Worm (Caenorhabditis elegans): ENCODE results near the gene mlcd-1.

Gene mlcd-1

DNA sequence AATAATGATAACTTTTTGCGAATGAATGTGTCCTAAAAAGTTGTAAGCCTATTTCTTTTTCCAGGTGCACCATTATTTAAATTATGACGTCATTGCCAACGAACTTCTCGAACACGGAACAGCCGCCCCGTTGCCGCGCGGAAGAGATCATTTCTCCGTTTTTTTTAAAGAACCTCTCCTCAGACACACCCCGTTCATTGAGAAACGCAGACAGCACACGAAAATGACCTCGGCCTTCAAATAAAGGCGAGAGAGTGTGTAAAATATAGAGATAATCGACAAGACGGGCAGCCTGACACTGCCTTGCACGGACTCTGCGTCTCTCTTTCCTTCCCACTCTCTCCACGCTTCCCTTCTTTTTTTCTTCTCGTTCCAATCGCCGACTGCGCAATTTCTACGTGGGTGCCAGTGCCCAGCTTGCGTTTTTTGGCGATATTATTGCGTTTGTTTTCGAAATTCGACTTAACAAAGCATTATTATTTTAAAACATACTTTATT is 7.5 kb downstream of the mlcd-1 start (continued):
- TF ChIP-seq dmd-8 (GFP tag; IDR thresholded peaks at IDR 0.05), result no peak
- peak; percentile 51 for TF ChIP-seq lin-38 (GFP tag; IDR thresholded peaks at IDR 0.05)
- peak; percentile 78 for TF ChIP-seq T26A8.4 (GFP tag; IDR thresholded peaks at IDR 0.05)
- TF ChIP-seq dmd-6 (GFP tag; IDR thresholded peaks at IDR 0.05), result peak; percentile 64
- no peak for TF ChIP-seq T20F7.1 (GFP tag; optimal IDR thresholded peaks at IDR 0.05)
- no peak for TF ChIP-seq ZK546.5 (tag; optimal IDR thresholded peaks at IDR 0.05)
- TF ChIP-seq hif-1 (tag; optimal IDR thresholded peaks at IDR 0.05), result peak in 1 of 2 experiments; percentile 59
- no peak for TF ChIP-seq F44E2.7 (GFP tag; IDR thresholded peaks at IDR 0.05)
- TF ChIP-seq ama-1 (optimal IDR thresholded peaks at IDR 0.05), result peak; percentile 53
- no peak for TF ChIP-seq mxl-2 (GFP tag; conservative IDR thresholded peaks at IDR 0.05)
- no peak; the same call in 1 of the 2 replicates for TF ChIP-seq saeg-2 (GFP tag; IDR thresholded peaks at IDR 0.05)
- TF ChIP-seq zag-1 (tag; optimal IDR thresholded peaks at IDR 0.05), result no peak
- TF ChIP-seq zip-11 (GFP tag; IDR thresholded peaks at IDR 0.05), result no peak
- TF ChIP-seq zip-2 (tag; optimal IDR thresholded peaks at IDR 0.05), result no peak
- peak; percentile 77; the same call in 1 of the 2 replicates for TF ChIP-seq nhr-41 (GFP tag; IDR thresholded peaks at IDR 0.05)
- TF ChIP-seq nhr-237 (tag; optimal IDR thresholded peaks at IDR 0.05), result no peak
- no peak for TF ChIP-seq daf-12 (tag; optimal IDR thresholded peaks at IDR 0.05)
- no peak for TF ChIP-seq mdt-29 (GFP tag; IDR thresholded peaks at IDR 0.05)
- no peak for TF ChIP-seq ceh-44 (GFP tag; IDR thresholded peaks at IDR 0.05)
- no peak for TF ChIP-seq F26F4.8 (GFP tag; conservative IDR thresholded peaks at IDR 0.05)
- no peak for TF ChIP-seq nhr-111 (GFP tag; optimal IDR thresholded peaks at IDR 0.05)
- TF ChIP-seq daf-8 (GFP tag; IDR thresholded peaks at IDR 0.05), result no peak
- peak; percentile 81 for TF ChIP-seq dve-1 (tag; optimal IDR thresholded peaks at IDR 0.05; ENCODE audit: insufficient read depth)
- no peak for TF ChIP-seq egl-27 (tag; optimal IDR thresholded peaks at IDR 0.05)
- peak; percentile 21 for TF ChIP-seq nhr-10 (tag; optimal IDR thresholded peaks at IDR 0.05)
- TF ChIP-seq spr-3 (GFP tag; optimal IDR thresholded peaks at IDR 0.05), result no peak
- peak; percentile 39 for TF ChIP-seq arid-1 (GFP tag; conservative IDR thresholded peaks at IDR 0.05)

DNA sequence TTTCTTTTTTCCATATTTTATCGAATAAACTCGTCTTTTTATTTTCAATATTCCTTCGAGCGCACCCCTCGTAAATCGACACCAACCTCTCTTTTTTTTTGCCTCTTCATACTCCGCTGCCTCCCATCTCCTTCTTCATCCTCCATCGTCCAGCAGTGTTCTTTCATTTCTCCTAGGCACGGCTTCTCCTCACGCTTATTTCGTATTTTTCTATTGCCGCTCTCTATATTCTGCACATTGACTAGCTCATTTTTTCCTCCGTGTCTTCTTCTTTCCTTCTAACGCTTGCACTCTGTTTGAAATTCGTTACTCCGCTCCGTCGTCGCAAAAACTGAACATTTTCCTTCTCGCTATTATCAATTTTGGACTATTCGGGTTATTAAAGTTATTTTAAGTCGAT is 12.6 kb downstream of the mlcd-1 start:
- peak; percentile 31; the same call in 1 of the 2 replicates for TF ChIP-seq hmg-1.1 (GFP tag; IDR thresholded peaks at IDR 0.05)
- TF ChIP-seq nhr-48 (tag; optimal IDR thresholded peaks at IDR 0.05), result no peak
- no peak for TF ChIP-seq nhr-10 (tag; optimal IDR thresholded peaks at IDR 0.05)
- TF ChIP-seq lin-1 (GFP tag; IDR thresholded peaks at IDR 0.05), result no peak
- no peak for TF ChIP-seq lir-3 (tag; optimal IDR thresholded peaks at IDR 0.05)
- no peak for TF ChIP-seq nhr-41 (GFP tag; IDR thresholded peaks at IDR 0.05)
- no peak for TF ChIP-seq ceh-44 (GFP tag; IDR thresholded peaks at IDR 0.05)
- TF ChIP-seq dmd-8 (GFP tag; IDR thresholded peaks at IDR 0.05), result no peak
- peak; percentile 15 for TF ChIP-seq rbr-2 (tag; optimal IDR thresholded peaks at IDR 0.05)
- TF ChIP-seq lsy-2 (tag; optimal IDR thresholded peaks at IDR 0.05), result peak in 1 of 2 experiments; percentile 14
- TF ChIP-seq snpc-4 (tag; optimal IDR thresholded peaks at IDR 0.05), result no peak

DNA sequence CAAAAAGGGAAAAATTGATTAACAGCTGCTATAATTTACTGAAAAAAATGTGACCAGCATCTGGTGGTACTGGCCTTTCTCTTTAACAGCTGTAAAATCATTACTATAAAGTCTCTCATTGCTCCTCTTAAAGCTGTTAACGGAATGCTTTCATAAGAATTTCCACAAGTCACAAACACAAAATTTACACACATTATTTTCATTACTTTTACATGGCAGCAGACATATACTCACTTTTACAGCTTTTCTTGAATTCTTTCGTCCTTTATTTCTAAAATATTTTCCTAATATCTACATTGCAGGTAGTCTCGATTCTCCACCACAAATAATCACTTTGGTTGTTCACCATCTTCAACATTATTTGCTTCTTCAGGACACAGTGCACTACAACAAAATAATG is 14.6 kb downstream of the mlcd-1 start, which contains the start of gene imph-1:
imph-1 (plus strand) TSS at position 301 of the 400 bp plus-strand sequence.
- no peak for TF ChIP-seq set-16 (GFP tag; IDR thresholded peaks at IDR 0.05)
- TF ChIP-seq spr-1 (tag; optimal IDR thresholded peaks at IDR 0.05), result no peak
- no peak for TF ChIP-seq F44E2.7 (GFP tag; IDR thresholded peaks at IDR 0.05)
- no peak for TF ChIP-seq ZK337.2 (GFP tag; IDR thresholded peaks at IDR 0.05)
- no peak for TF ChIP-seq lir-3 (tag; optimal IDR thresholded peaks at IDR 0.05)
- TF ChIP-seq tag-97 (GFP tag; IDR thresholded peaks at IDR 0.05), result no peak
- no peak for TF ChIP-seq Y75B8A.6 (GFP tag; IDR thresholded peaks at IDR 0.05)

Data from whole organism, L4 larva.